Worm (Caenorhabditis elegans): ENCODE measurements around the gene T06C12.9.

ce11 chrV:15917458-15917857 lies 31.6 kb upstream of the T06C12.9 start, which contains the start of gene F35E8.9:
- no peak for TF ChIP-seq ama-1 (optimal IDR thresholded peaks at IDR 0.05)
- TF ChIP-seq scrt-1 (GFP tag; IDR thresholded peaks at IDR 0.05): no peak
- TF ChIP-seq tra-4 (tag; optimal IDR thresholded peaks at IDR 0.05): no peak
- TF ChIP-seq flt-1 (GFP tag; IDR thresholded peaks at IDR 0.05): no peak
- no peak for TF ChIP-seq B0310.2 (tag; optimal IDR thresholded peaks at IDR 0.05)
- TF ChIP-seq pes-1 (GFP tag; IDR thresholded peaks at IDR 0.05): no peak
- no peak for TF ChIP-seq ets-7 (tag; optimal IDR thresholded peaks at IDR 0.05)
- no peak for TF ChIP-seq tbx-11 (GFP tag; IDR thresholded peaks at IDR 0.05)
- TF ChIP-seq hmbx-1 (tag; optimal IDR thresholded peaks at IDR 0.05): no peak
- no peak for TF ChIP-seq tbx-37 (GFP tag; conservative IDR thresholded peaks at IDR 0.05)
- TF ChIP-seq hmg-4 (GFP tag; optimal IDR thresholded peaks at IDR 0.05): no peak
- no peak for TF ChIP-seq ceh-36 (tag; optimal IDR thresholded peaks at IDR 0.05)
- no peak for TF ChIP-seq hnd-1 (tag; optimal IDR thresholded peaks at IDR 0.05)
